Fruit fly (Drosophila melanogaster): Measurements from ENCODE around the gene CG7299.

Gene CG7299

DNA sequence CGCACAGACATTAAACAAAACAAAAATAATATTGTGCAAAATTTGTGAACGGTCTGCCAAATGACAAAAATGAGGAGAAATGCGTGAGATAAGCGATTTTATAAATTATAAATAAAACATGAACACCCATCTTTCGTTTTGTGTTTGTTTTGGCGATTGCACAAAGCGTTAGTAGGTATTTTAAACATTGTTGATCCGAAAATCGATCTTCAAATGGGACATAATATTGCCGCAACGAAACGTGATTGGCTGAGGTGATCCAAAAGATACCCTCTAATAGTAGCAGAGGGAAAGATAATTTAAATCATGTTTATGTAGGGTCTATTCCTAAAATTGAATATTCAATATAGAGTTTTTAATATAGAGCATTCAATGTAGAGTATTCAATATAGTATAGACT, 4.6 kb downstream of the CG7299 start (continued):
- TF ChIP-seq CG6683 (GFP tag; optimal IDR thresholded peaks at IDR 0.05): no peak
- 0 out of 2 replicates have a peak, but pooled peaks have one; percentile 10 for TF ChIP-seq sisA (GFP tag; IDR thresholded peaks at IDR 0.05)
- no peak for TF ChIP-seq CG18619 (GFP tag; optimal IDR thresholded peaks at IDR 0.05)
- TF ChIP-seq ash1 (GFP tag; optimal IDR thresholded peaks at IDR 0.05): no peak
- TF ChIP-seq stwl (tag; optimal IDR thresholded peaks at IDR 0.05): no peak
- TF ChIP-seq al (GFP tag; IDR thresholded peaks at IDR 0.05): 0 out of 2 replicates have a peak, but pooled peaks have one; percentile 15
- peak; percentile 15 for TF ChIP-seq CG2120 (GFP tag; optimal IDR thresholded peaks at IDR 0.05)
- no peak for TF ChIP-seq gro (GFP tag; optimal IDR thresholded peaks at IDR 0.05)
- no peak for TF ChIP-seq CG3407 (GFP tag; optimal IDR thresholded peaks at IDR 0.05)
- peak; percentile 74 for TF ChIP-seq Med (GFP tag)
- TF ChIP-seq Tbp (GFP tag; optimal IDR thresholded peaks at IDR 0.05): no peak
- no peak for TF ChIP-seq CG4424 (GFP tag; optimal IDR thresholded peaks at IDR 0.05)
- TF ChIP-seq dmrt99B (tag; optimal IDR thresholded peaks at IDR 0.05): peak; percentile 12
- TF ChIP-seq ac (GFP tag; optimal IDR thresholded peaks at IDR 0.05): no peak
- no peak for TF ChIP-seq CoRest (tag; optimal IDR thresholded peaks at IDR 0.05)
- no peak for TF ChIP-seq CG11085 (GFP tag; IDR thresholded peaks at IDR 0.05)
- peak in 1 of 2 experiments; percentile 20 for TF ChIP-seq Hr51 (GFP tag; optimal IDR thresholded peaks at IDR 0.05)
- TF ChIP-seq kay (GFP tag; optimal IDR thresholded peaks at IDR 0.05): peak; percentile 6
- no peak for TF ChIP-seq CG12942 (GFP tag; optimal IDR thresholded peaks at IDR 0.05)
- TF ChIP-seq pan (optimal IDR thresholded peaks at IDR 0.05): no peak
- TF ChIP-seq pan (GFP tag; optimal IDR thresholded peaks at IDR 0.05 in 1 of 2, IDR thresholded peaks at IDR 0.05 in 1 of 2): no peak
- TF ChIP-seq CG1233 (GFP tag; optimal IDR thresholded peaks at IDR 0.05): no peak
- no peak for TF ChIP-seq ase (GFP tag; IDR thresholded peaks at IDR 0.05)
- peak; percentile 16 for TF ChIP-seq D19A (tag; optimal IDR thresholded peaks at IDR 0.05)
- no peak for TF ChIP-seq org-1 (GFP tag; optimal IDR thresholded peaks at IDR 0.05)
- TF ChIP-seq salm (tag; optimal IDR thresholded peaks at IDR 0.05): no peak
- TF ChIP-seq CG13894 (tag; optimal IDR thresholded peaks at IDR 0.05): no peak
- TF ChIP-seq bab2 (GFP tag; optimal IDR thresholded peaks at IDR 0.05): no peak
- TF ChIP-seq CG13296 (GFP tag; optimal IDR thresholded peaks at IDR 0.05): no peak
- TF ChIP-seq CG1529 (GFP tag; optimal IDR thresholded peaks at IDR 0.05): no peak
- no peak for TF ChIP-seq CG13424 (tag; optimal IDR thresholded peaks at IDR 0.05)
- TF ChIP-seq Dll (GFP tag; IDR thresholded peaks at IDR 0.05; ENCODE audit: partially characterized antibody): no peak
- TF ChIP-seq CG10366 (GFP tag; IDR thresholded peaks at IDR 0.05): no peak
- TF ChIP-seq so (GFP tag; IDR thresholded peaks at IDR 0.05): no peak
- TF ChIP-seq Meics (GFP tag; optimal IDR thresholded peaks at IDR 0.05): peak; percentile 5
- no peak for TF ChIP-seq aop (GFP tag; IDR thresholded peaks at IDR 0.05)
- TF ChIP-seq br (optimal IDR thresholded peaks at IDR 0.05): no peak
- TF ChIP-seq CG9797 (GFP tag; optimal IDR thresholded peaks at IDR 0.05): no peak

DNA sequence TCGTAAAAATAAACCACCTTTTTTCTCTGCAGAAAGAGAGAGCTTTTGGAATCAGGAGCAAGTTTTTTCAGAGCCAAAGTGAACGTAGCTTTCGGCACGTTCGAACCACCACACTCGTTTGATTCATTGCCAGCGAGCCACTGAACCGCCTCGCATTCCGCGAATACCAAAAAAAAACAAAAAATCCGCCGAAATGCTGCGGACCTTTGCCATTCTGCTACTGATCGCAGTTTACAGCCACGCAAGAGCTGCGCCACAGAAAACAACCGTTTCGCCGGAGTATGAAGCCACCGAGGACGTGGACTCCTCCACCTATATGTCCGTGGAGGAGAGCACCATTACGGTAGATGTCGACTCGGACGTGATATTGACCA, 6.5 kb downstream of the CG7299 start:
- 0 out of 3 replicates have a peak, but pooled peaks have one; percentile 33 for TF ChIP-seq ken (GFP tag; IDR thresholded peaks at IDR 0.05)
- TF ChIP-seq pum (GFP tag; optimal IDR thresholded peaks at IDR 0.05): no peak
- TF ChIP-seq lola (GFP tag; optimal IDR thresholded peaks at IDR 0.05): no peak
- TF ChIP-seq Fer3 (tag; optimal IDR thresholded peaks at IDR 0.05): no peak
- TF ChIP-seq Drgx (GFP tag; IDR thresholded peaks at IDR 0.05): no peak
- peak; percentile 28 for TF ChIP-seq sens (GFP tag)
- no peak for TF ChIP-seq CG8359 (GFP tag; optimal IDR thresholded peaks at IDR 0.05; ENCODE audit: borderline replicate concordance)
- TF ChIP-seq shn (GFP tag; optimal IDR thresholded peaks at IDR 0.05): no peak
- TF ChIP-seq CG4730 (GFP tag; IDR thresholded peaks at IDR 0.05): no peak
- TF ChIP-seq CG10267 (tag; optimal IDR thresholded peaks at IDR 0.05): no peak
- TF ChIP-seq Hr78 (GFP tag; optimal IDR thresholded peaks at IDR 0.05): no peak
- TF ChIP-seq Pdp1 (GFP tag; optimal IDR thresholded peaks at IDR 0.05): no peak
- TF ChIP-seq Dip3 (GFP tag; optimal IDR thresholded peaks at IDR 0.05): no peak
- no peak for TF ChIP-seq lov (optimal IDR thresholded peaks at IDR 0.05)
- TF ChIP-seq lov (GFP tag; IDR thresholded peaks at IDR 0.05): no peak
- no peak for TF ChIP-seq CG30431 (GFP tag; optimal IDR thresholded peaks at IDR 0.05)
- TF ChIP-seq CG15011 (GFP tag; optimal IDR thresholded peaks at IDR 0.05): no peak

Data from whole organism, embryonic.